Fruit fly (Drosophila melanogaster): Measurements from ENCODE around the gene trr.

- TF ChIP-seq ttk (optimal IDR thresholded peaks at IDR 0.05) (no peak), h (optimal IDR thresholded peaks at IDR 0.05) (no peak), psq (optimal IDR thresholded peaks at IDR 0.05) (no peak)
These were observed 11.9 kb upstream of the trr start, which contains the start of gene Ldaf1 for dm6 chrX:1901605-1902136.

Measured in Kc167 (cell line).